Fruit fly (Drosophila melanogaster) whole organism, prepupa: ENCODE measurements around the gene Pak3.

Experiments used
- CG8319 ChIP-seq: fragments of 200-800 bp; sonication (Bioruptor generic); optimal IDR thresholded peaks from 3 replicates; lab custom pipeline; 2016; ENCODE audit warnings: missing biosample characterization, missing genetic modification characterization
- Smox ChIP-seq: fragments of 200-800 bp; sonication (Bioruptor generic); optimal IDR thresholded peaks from 3 replicates; lab custom pipeline; 2016; ENCODE audit warnings: missing biosample characterization, missing genetic modification characterization
- achi ChIP-seq: fragments of 200-800 bp; sonication (Bioruptor generic); optimal IDR thresholded peaks from 3 replicates; lab custom pipeline; 2016; ENCODE audit warnings: missing biosample characterization, missing genetic modification characterization
- fd59A ChIP-seq: fragments of 200-800 bp; sonication (Bioruptor generic); optimal IDR thresholded peaks from 2 replicates; lab custom pipeline; 2017; ENCODE audit warnings: missing biosample characterization, mild to moderate bottlenecking, missing genetic modification characterization, missing genetic modification reagents

DNA sequence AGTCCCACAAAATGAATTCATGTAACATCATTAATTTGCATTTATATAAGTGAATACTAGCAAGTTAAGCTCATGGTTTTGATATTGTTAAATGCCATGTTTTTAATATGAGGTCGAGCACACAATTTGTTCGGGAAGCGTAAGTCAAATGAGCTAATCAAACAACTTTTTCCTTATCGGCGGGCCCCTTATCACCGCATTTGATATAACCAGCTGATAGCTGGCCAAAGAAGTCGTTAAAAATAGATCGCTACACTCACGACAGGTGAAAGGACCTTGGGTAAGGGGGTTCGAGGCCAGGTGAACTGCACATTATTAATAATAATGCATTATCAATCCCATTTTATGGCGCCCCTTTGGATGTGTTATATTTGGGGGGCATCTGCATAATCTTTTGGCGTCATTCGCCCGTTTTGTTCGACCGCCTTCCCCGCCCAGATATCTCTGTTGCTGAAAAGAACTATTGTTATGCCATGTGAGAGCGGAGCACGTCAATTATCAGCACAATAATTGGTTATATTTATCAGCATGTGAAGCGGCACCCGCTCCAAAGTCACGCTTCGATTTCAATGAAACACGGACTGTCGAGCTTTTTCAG lies 6.1 kb downstream of the Pak3 start:
- TF ChIP-seq achi (GFP tag; lab: Kevin White, UChicago) (no peak), fd59A (GFP tag; lab: Kevin White, UChicago) (no peak), Smox (no peak), CG8319 (GFP tag; lab: Kevin White, UChicago) (no peak)
